Fruit fly (Drosophila melanogaster) whole organism, embryonic: ENCODE measurements around the gene CG12995.

Experiments
- Blimp-1 ChIP-seq: fragments of 200-800 bp; sonication (Bioruptor generic); optimal IDR thresholded peaks from 3 replicates; lab custom pipeline; 2018; ENCODE audit warnings: missing biosample characterization, missing genetic modification characterization, mild to moderate bottlenecking, moderate library complexity, missing genetic modification reagents
- CG10147 ChIP-seq: fragments of 200-800 bp; sonication (Bioruptor generic); optimal IDR thresholded peaks from 2 replicates; lab custom pipeline; 2019; ENCODE audit warnings: missing biosample characterization, mild to moderate bottlenecking, missing genetic modification characterization, moderate library complexity
- CG10274 ChIP-seq: fragments of 200-800 bp; sonication (Bioruptor generic); optimal IDR thresholded peaks from 3 replicates; lab custom pipeline; 2017; ENCODE audit warnings: missing biosample characterization, mild to moderate bottlenecking, missing genetic modification characterization
- CG11085 ChIP-seq: fragments of 200-800 bp; sonication (Bioruptor generic); IDR thresholded peaks from 2 replicates; pipeline ENCODE4 v1.3.6; 2022; ENCODE audit warnings: missing biosample characterization, missing genetic modification characterization
- CG11560 ChIP-seq: fragments of 200-800 bp; sonication (Bioruptor generic); IDR thresholded peaks from 3 replicates; pipeline ENCODE4 v1.3.6; 2022; ENCODE audit warnings: missing biosample characterization, missing genetic modification characterization
- CG14965 ChIP-seq: fragments of 200-800 bp; sonication (Bioruptor generic); optimal IDR thresholded peaks from 2 replicates; lab custom pipeline; 2016; ENCODE audit warnings: missing biosample characterization, missing genetic modification characterization, borderline replicate concordance
- CG18619 ChIP-seq: fragments of 200-800 bp; sonication (Bioruptor generic); optimal IDR thresholded peaks from 3 replicates; lab custom pipeline; 2017; ENCODE audit warnings: missing biosample characterization, mild to moderate bottlenecking, missing genetic modification characterization
- CG18764 ChIP-seq: fragments of 200-800 bp; sonication (Bioruptor generic); optimal IDR thresholded peaks from 3 replicates; lab custom pipeline; 2016; ENCODE audit warnings: missing biosample characterization, missing genetic modification characterization
- CG2712 ChIP-seq: fragments of 200-800 bp; optimal IDR thresholded peaks from 3 replicates; lab custom pipeline; 2019; ENCODE audit warnings: missing biosample characterization, mild to moderate bottlenecking, missing genetic modification characterization, moderate library complexity
- CG3281 ChIP-seq: fragments of 200-800 bp; sonication (Bioruptor generic); optimal IDR thresholded peaks from 3 replicates; lab custom pipeline; 2017; ENCODE audit warnings: missing biosample characterization, mild to moderate bottlenecking, missing genetic modification characterization
- CG3995 ChIP-seq: fragments of 200-800 bp; sonication (Bioruptor generic); optimal IDR thresholded peaks from 3 replicates; lab custom pipeline; 2016; ENCODE audit warnings: missing biosample characterization, missing genetic modification characterization
- CG4328 ChIP-seq: fragments of 200-800 bp; sonication (Bioruptor generic); optimal IDR thresholded peaks from 3 replicates; lab custom pipeline; 2017; ENCODE audit warnings: missing biosample characterization, missing genetic modification reagents, missing genetic modification characterization
- CG43689 ChIP-seq: fragments of 200-800 bp; sonication (Bioruptor generic); IDR thresholded peaks from 2 replicates; pipeline ENCODE4 v1.3.6; 2022; ENCODE audit warnings: missing biosample characterization, missing genetic modification characterization
- CG6272 ChIP-seq: fragments of 200-800 bp; sonication (Bioruptor generic); IDR thresholded peaks from 2 replicates; pipeline ENCODE4 v1.3.6; 2022; ENCODE audit warnings: missing biosample characterization, missing genetic modification characterization
- CG7987 ChIP-seq: fragments of 200-800 bp; sonication (Bioruptor generic); optimal IDR thresholded peaks from 2 replicates; lab custom pipeline; 2018; ENCODE audit warnings: missing biosample characterization, mild to moderate bottlenecking, missing genetic modification characterization, moderate library complexity
- CG8281 ChIP-seq: fragments of 200-800 bp; sonication (Bioruptor generic); optimal IDR thresholded peaks from 2 replicates; lab custom pipeline; 2018; ENCODE audit warnings: missing biosample characterization, mild to moderate bottlenecking, missing genetic modification characterization, moderate library complexity
- CG8924 ChIP-seq: fragments of 200-800 bp; optimal IDR thresholded peaks from 3 replicates; lab custom pipeline; 2019; ENCODE audit warnings: missing biosample characterization, mild to moderate bottlenecking, missing genetic modification characterization, moderate library complexity
- CG9215 ChIP-seq: fragments of 200-800 bp; sonication (Bioruptor generic); IDR thresholded peaks from 2 replicates; pipeline ENCODE4 v1.3.6; 2022; ENCODE audit warnings: missing biosample characterization, missing genetic modification characterization
- CoRest ChIP-seq: fragments of 200-800 bp; sonication (Bioruptor generic); optimal IDR thresholded peaks from 3 replicates; lab custom pipeline; 2018; ENCODE audit warnings: missing biosample characterization, mild to moderate bottlenecking, missing genetic modification characterization, moderate library complexity
- D19A ChIP-seq: fragments of 200-800 bp; optimal IDR thresholded peaks from 3 replicates; lab custom pipeline; 2019; ENCODE audit warnings: missing biosample characterization, mild to moderate bottlenecking, missing genetic modification characterization, moderate library complexity
- D19B ChIP-seq: fragments of 200-800 bp; sonication (Bioruptor generic); optimal IDR thresholded peaks from 2 replicates; lab custom pipeline; 2017; ENCODE audit warnings: missing biosample characterization, mild to moderate bottlenecking, missing genetic modification characterization
- Dbx ChIP-seq: fragments of 200-800 bp; sonication (Bioruptor generic); IDR thresholded peaks from 3 replicates; pipeline ENCODE4 v1.3.6; 2022; ENCODE audit warnings: missing biosample characterization, missing genetic modification characterization
- Dll ChIP-seq: fragments of 200-800 bp; sonication (Bioruptor generic); IDR thresholded peaks from 4 replicates; pipeline ENCODE4 v1.3.6; 2022; ENCODE audit warnings: missing biosample characterization, missing genetic modification characterization; ENCODE audit not compliant: partially characterized antibody
- E2f2 ChIP-seq: fragments of 200-800 bp; sonication (Bioruptor generic); IDR thresholded peaks from 2 replicates; pipeline ENCODE4 v1.3.6; 2022; ENCODE audit warnings: missing biosample characterization, missing genetic modification characterization
- Fer3 ChIP-seq: fragments of 200-800 bp; sonication (Bioruptor generic); optimal IDR thresholded peaks from 2 replicates; lab custom pipeline; 2018; ENCODE audit warnings: missing biosample characterization, mild to moderate bottlenecking, missing genetic modification characterization, moderate library complexity
- MBD-R2 ChIP-seq: fragments of 200-800 bp; sonication (Bioruptor generic); IDR thresholded peaks from 2 replicates; pipeline ENCODE4 v1.3.6; 2022; ENCODE audit warnings: missing biosample characterization, missing genetic modification characterization
- NC2α ChIP-seq: fragments of 200-800 bp; sonication (Bioruptor generic); optimal IDR thresholded peaks from 2 replicates; lab custom pipeline; 2016; ENCODE audit warnings: missing biosample characterization, missing genetic modification characterization
- Optix ChIP-seq: fragments of 200-800 bp; sonication (Bioruptor generic); IDR thresholded peaks from 3 replicates; pipeline ENCODE4 v1.3.6; 2022; ENCODE audit warnings: missing biosample characterization, missing genetic modification characterization
- Ptx1 ChIP-seq: fragments of 200-800 bp; sonication (Bioruptor generic); IDR thresholded peaks from 2 replicates; pipeline ENCODE4 v1.3.6; 2022; ENCODE audit warnings: missing biosample characterization, missing genetic modification characterization
- Xrp1 ChIP-seq: fragments of 200-800 bp; sonication (Bioruptor generic); IDR thresholded peaks from 2 replicates; pipeline ENCODE4 v1.3.6; 2022; ENCODE audit warnings: missing biosample characterization, missing genetic modification characterization
- bcd ChIP-seq: fragments of 200-800 bp; sonication (Bioruptor generic); optimal IDR thresholded peaks from 2 replicates; lab custom pipeline; 2017; ENCODE audit warnings: missing biosample characterization, mild to moderate bottlenecking, missing genetic modification characterization
- bowl ChIP-seq: fragments of 200-800 bp; sonication (Bioruptor generic); IDR thresholded peaks from 2 replicates; pipeline ENCODE4 v1.3.6; 2022; ENCODE audit warnings: missing biosample characterization, missing genetic modification characterization
- dmrt11E ChIP-seq: fragments of 200-800 bp; sonication (Bioruptor generic); optimal IDR thresholded peaks from 3 replicates; lab custom pipeline; 2018; ENCODE audit warnings: missing biosample characterization, mild to moderate bottlenecking, missing genetic modification characterization, moderate library complexity
- en ChIP-seq: fragments of 200-800 bp; sonication (Bioruptor generic); optimal IDR thresholded peaks from 2 replicates; lab custom pipeline; 2016; ENCODE audit warnings: missing biosample characterization, missing genetic modification characterization
- ewg ChIP-seq: fragments of 200-800 bp; sonication (Bioruptor generic); optimal IDR thresholded peaks from 3 replicates; lab custom pipeline; 2017; ENCODE audit warnings: mild to moderate bottlenecking, missing biosample characterization, missing genetic modification reagents, missing genetic modification characterization
- fd64A ChIP-seq: fragments of 200-800 bp; sonication (Bioruptor generic); optimal IDR thresholded peaks from 3 replicates; lab custom pipeline; 2018; ENCODE audit warnings: missing biosample characterization, mild to moderate bottlenecking, missing genetic modification characterization
- fd96Cb ChIP-seq: fragments of 200-800 bp; sonication (Bioruptor generic); optimal IDR thresholded peaks from 2 replicates; lab custom pipeline; 2018; ENCODE audit warnings: missing biosample characterization, mild to moderate bottlenecking, missing genetic modification characterization, moderate library complexity
- gcm2 ChIP-seq: fragments of 200-800 bp; sonication (Bioruptor generic); optimal IDR thresholded peaks from 2 replicates; lab custom pipeline; 2016; ENCODE audit warnings: missing biosample characterization, missing genetic modification characterization
- grau ChIP-seq: fragments of 200-800 bp; optimal IDR thresholded peaks from 3 replicates; lab custom pipeline; 2019; ENCODE audit warnings: missing biosample characterization, mild to moderate bottlenecking, missing genetic modification characterization, moderate library complexity
- lab ChIP-seq: fragments of 200-800 bp; sonication (Bioruptor generic); optimal IDR thresholded peaks from 3 replicates; lab custom pipeline; 2017; ENCODE audit warnings: missing biosample characterization, missing genetic modification characterization, mild to moderate bottlenecking, moderate library complexity, missing genetic modification reagents
- maf-S ChIP-seq: fragments of 200-800 bp; sonication (Bioruptor generic); optimal IDR thresholded peaks from 2 replicates; lab custom pipeline; 2016; ENCODE audit warnings: missing biosample characterization, missing genetic modification characterization
- org-1 ChIP-seq: fragments of 200-800 bp; sonication (Bioruptor generic); optimal IDR thresholded peaks from 2 replicates; lab custom pipeline; 2017; ENCODE audit warnings: missing biosample characterization, missing genetic modification characterization
- pnt ChIP-seq: fragments of 200-800 bp; sonication (Bioruptor generic); optimal IDR thresholded peaks from 3 replicates; lab custom pipeline; 2016; ENCODE audit warnings: missing biosample characterization, missing genetic modification characterization
- pros ChIP-seq: fragments of 200-800 bp; sonication (Bioruptor generic); optimal IDR thresholded peaks from 3 replicates; lab custom pipeline; 2019; ENCODE audit warnings: missing biosample characterization, mild to moderate bottlenecking, missing genetic modification characterization, moderate library complexity
- rib ChIP-seq: fragments of 200-800 bp; sonication (Bioruptor generic); IDR thresholded peaks from 2 replicates; pipeline ENCODE4 v1.3.6; 2022; ENCODE audit warnings: missing biosample characterization, missing genetic modification characterization
- ro ChIP-seq: fragments of 200-800 bp; sonication (Bioruptor generic); IDR thresholded peaks from 2 replicates; pipeline ENCODE4 v1.3.6; 2022; ENCODE audit warnings: missing biosample characterization, missing genetic modification characterization
- sens ChIP-seq: fragments of 200-800 bp; sonication (Bioruptor generic); peaks from one replicate; lab custom pipeline; 2016; ENCODE audit warnings: missing biosample characterization, missing genetic modification characterization
- sisA ChIP-seq: fragments of 200-800 bp; sonication (Bioruptor generic); IDR thresholded peaks from 2 replicates; pipeline ENCODE4 v1.3.6; 2022; ENCODE audit warnings: missing biosample characterization, missing genetic modification characterization
- sug ChIP-seq: fragments of 200-800 bp; optimal IDR thresholded peaks from 2 replicates; lab custom pipeline; 2019; ENCODE audit warnings: missing biosample characterization, mild to moderate bottlenecking, missing genetic modification characterization, moderate library complexity
- tna ChIP-seq: fragments of 200-800 bp; sonication (Bioruptor generic); IDR thresholded peaks from 2 replicates; pipeline ENCODE4 v1.3.6; 2022; ENCODE audit warnings: missing biosample characterization, missing genetic modification characterization; ENCODE audit not compliant: partially characterized antibody
- vnd ChIP-seq: fragments of 200-800 bp; sonication (Bioruptor generic); IDR thresholded peaks from 3 replicates; pipeline ENCODE4 v1.3.6; 2022; ENCODE audit warnings: missing biosample characterization, missing genetic modification characterization; ENCODE audit not compliant: partially characterized antibody
- vvl ChIP-seq: fragments of 200-800 bp; sonication (Bioruptor generic); IDR thresholded peaks from 2 replicates; pipeline ENCODE4 v1.3.6; 2022; ENCODE audit warnings: missing biosample characterization, missing genetic modification characterization

Gene CG12995

dm6 chrX:17187495-17187894 lies 22.3 kb downstream of the CG12995 start (continued):
- TF ChIP-seq Dll (no peak), CG7987 (GFP tag; lab: Kevin White, UChicago) (no peak), maf-S (GFP tag; lab: Kevin White, UChicago) (no peak), ewg (GFP tag; lab: Kevin White, UChicago) (no peak), lab (GFP tag; lab: Kevin White, UChicago) (peak; percentile 48), CoRest (tag; lab: Kevin White, UChicago) (peak; percentile 20), D19B (GFP tag; lab: Kevin White, UChicago) (no peak), en (GFP tag; lab: Kevin White, UChicago) (no peak), E2f2 (0 out of 2 replicates have a peak, but pooled peaks have one; percentile 12), pros (GFP tag; lab: Kevin White, UChicago) (no peak), tna (GFP tag; lab: Robert Waterston, UW) (no peak), fd96Cb (tag; lab: Kevin White, UChicago) (peak; percentile 15), CG8281 (tag; lab: Kevin White, UChicago) (no peak), grau (tag; lab: Kevin White, UChicago) (peak; percentile 15), bcd (GFP tag; lab: Kevin White, UChicago) (peak; percentile 6), sisA (peak; percentile 31; the same call in 1 of the 2 replicates), CG4328 (GFP tag; lab: Kevin White, UChicago) (no peak), CG3281 (GFP tag; lab: Kevin White, UChicago) (no peak), fd64A (GFP tag; lab: Kevin White, UChicago) (no peak), CG18619 (no peak), vvl (GFP tag; lab: Robert Waterston, UW) (no peak), CG10274 (GFP tag; lab: Kevin White, UChicago) (no peak), CG6272 (no peak), NC2α (GFP tag; lab: Kevin White, UChicago) (no peak), CG18764 (no peak), CG11085 (GFP tag; lab: Robert Waterston, UW) (no peak), Dbx (GFP tag; lab: Robert Waterston, UW) (no peak), D19A (tag; lab: Kevin White, UChicago) (no peak), org-1 (GFP tag; lab: Kevin White, UChicago) (no peak), Fer3 (tag; lab: Kevin White, UChicago) (no peak), MBD-R2 (GFP tag; lab: Robert Waterston, UW) (no peak), gcm2 (GFP tag; lab: Kevin White, UChicago) (no peak), Optix (GFP tag; lab: Robert Waterston, UW) (no peak), sug (tag; lab: Kevin White, UChicago) (no peak), CG3995 (GFP tag; lab: Kevin White, UChicago) (no peak), sens (peak; percentile 6), CG14965 (GFP tag; lab: Kevin White, UChicago) (no peak), vnd (no peak), Blimp-1 (GFP tag; lab: Kevin White, UChicago) (peak; percentile 31), CG10147 (GFP tag; lab: Kevin White, UChicago) (no peak), CG8924 (tag; lab: Kevin White, UChicago) (no peak), pnt (GFP tag; lab: Kevin White, UChicago) (no peak), CG11560 (tag; lab: Robert Waterston, UW) (no peak), ro (no peak), rib (no peak), CG2712 (peak; percentile 38), CG43689 (GFP tag; lab: Robert Waterston, UW) (no peak), CG9215 (GFP tag; lab: Robert Waterston, UW) (no peak), Ptx1 (GFP tag; lab: Robert Waterston, UW) (peak; percentile 40; the same call in 1 of the 2 replicates), bowl (GFP tag; lab: Robert Waterston, UW) (no peak), dmrt11E (tag; lab: Kevin White, UChicago) (no peak), Xrp1 (GFP tag; lab: Robert Waterston, UW) (peak; percentile 50; the same call in 1 of the 2 replicates)
